Worm (Caenorhabditis elegans): Measurements from ENCODE around the gene rpb-6.

rpb-6 gene

DNA sequence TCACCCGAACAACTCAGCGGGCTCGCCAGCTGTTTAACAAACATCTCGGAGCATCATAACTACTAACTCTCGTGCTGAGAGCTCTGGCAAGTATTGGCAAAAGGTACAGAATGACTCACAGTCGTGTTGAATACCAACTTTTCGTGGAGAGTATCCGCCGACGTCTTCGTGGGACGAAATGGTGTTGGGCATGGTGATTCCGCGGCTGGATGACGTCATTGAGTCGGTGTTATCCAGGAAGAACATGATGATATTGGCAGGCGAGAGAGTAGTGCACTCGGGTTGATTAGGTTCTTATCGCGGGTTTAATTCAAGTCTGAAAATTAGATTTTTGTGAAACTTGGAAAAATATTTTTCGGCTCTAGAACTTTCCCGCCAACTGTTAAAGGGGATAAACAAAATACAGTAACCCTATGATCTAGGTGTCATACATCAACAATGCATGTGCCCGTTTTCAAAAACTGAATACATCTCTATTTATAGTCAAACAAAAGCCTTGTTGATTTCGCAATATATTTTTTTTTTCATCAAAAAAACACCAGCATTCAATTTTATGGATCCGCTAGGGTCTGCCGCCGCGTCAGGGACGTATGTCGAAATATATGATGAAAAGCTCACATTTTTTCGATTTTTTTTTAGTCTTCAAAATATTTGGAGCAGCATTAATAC is 25.7 kb upstream of the rpb-6 start (continued):
- TF ChIP-seq zfp-2 (tag; optimal IDR thresholded peaks at IDR 0.05): no peak
- TF ChIP-seq nhr-10 (tag; optimal IDR thresholded peaks at IDR 0.05): no peak
- TF ChIP-seq lin-1 (GFP tag; IDR thresholded peaks at IDR 0.05): no peak
- TF ChIP-seq duxl-1 (tag; optimal IDR thresholded peaks at IDR 0.05; ENCODE audit: poor library complexity): no peak
- no peak for TF ChIP-seq lin-15B (tag; optimal IDR thresholded peaks at IDR 0.05)

DNA sequence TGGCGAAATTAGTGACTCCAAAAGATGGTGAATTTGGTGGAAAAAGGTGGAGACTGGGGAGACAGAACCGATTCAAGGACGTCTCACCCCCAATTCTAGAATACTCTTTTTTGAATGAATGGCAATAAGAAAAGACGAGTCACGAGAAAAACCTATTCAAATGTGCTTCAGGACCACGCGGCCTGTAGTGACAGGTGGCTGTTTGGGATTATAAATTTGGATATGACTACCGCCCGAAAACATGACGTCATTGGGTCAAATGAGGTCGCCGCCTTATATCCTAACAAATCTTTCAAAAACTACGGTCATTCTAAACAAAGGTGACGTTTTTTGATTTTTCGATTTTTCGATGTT is 25.2 kb upstream of the rpb-6 start:
- TF ChIP-seq ama-1 (optimal IDR thresholded peaks at IDR 0.05): peak; percentile 38
- peak; percentile 8; the same call in 1 of the 2 replicates for TF ChIP-seq nhr-41 (GFP tag; IDR thresholded peaks at IDR 0.05)
- TF ChIP-seq hlh-11 (tag; optimal IDR thresholded peaks at IDR 0.05): no peak
- no peak for TF ChIP-seq mdl-1 (tag; optimal IDR thresholded peaks at IDR 0.05)
- TF ChIP-seq hlh-30 (tag; optimal IDR thresholded peaks at IDR 0.05; ENCODE audit: insufficient read depth): peak; percentile 41
- TF ChIP-seq tra-1 (GFP tag; IDR thresholded peaks at IDR 0.05): 0 out of 2 replicates have a peak, but pooled peaks have one; percentile 19
- no peak for TF ChIP-seq fos-1 (tag; optimal IDR thresholded peaks at IDR 0.05)
- no peak for TF ChIP-seq pha-4 (GFP tag; IDR thresholded peaks at IDR 0.05)
- no peak for TF ChIP-seq pha-4 (tag; optimal IDR thresholded peaks at IDR 0.05)
- TF ChIP-seq daf-16 (GFP tag; optimal IDR thresholded peaks at IDR 0.05): no peak
- TF ChIP-seq daf-16 (tag; optimal IDR thresholded peaks at IDR 0.05): peak; percentile 19
- TF ChIP-seq dpl-1 (GFP tag; optimal IDR thresholded peaks at IDR 0.05): no peak
- 0 out of 2 replicates have a peak, but pooled peaks have one; percentile 54 for TF ChIP-seq Y105C5A.15 (GFP tag; IDR thresholded peaks at IDR 0.05)
- TF ChIP-seq sdz-12 (GFP tag; optimal IDR thresholded peaks at IDR 0.05): peak; percentile 70
- TF ChIP-seq ctbp-1 (GFP tag; IDR thresholded peaks at IDR 0.05): 0 out of 2 replicates have a peak, but pooled peaks have one; percentile 11
- TF ChIP-seq nhr-25 (tag; optimal IDR thresholded peaks at IDR 0.05; ENCODE audit: borderline replicate concordance, insufficient read depth): peak; percentile 21
- TF ChIP-seq unc-62 (GFP tag; optimal IDR thresholded peaks at IDR 0.05 in 1 of 2): peak in 1 of 2 experiments; percentile 92
- TF ChIP-seq unc-62 (tag; optimal IDR thresholded peaks at IDR 0.05): no peak
- peak; percentile 35; the same call in 1 of the 2 replicates for TF ChIP-seq Y48G9A.11 (GFP tag; IDR thresholded peaks at IDR 0.05)

DNA sequence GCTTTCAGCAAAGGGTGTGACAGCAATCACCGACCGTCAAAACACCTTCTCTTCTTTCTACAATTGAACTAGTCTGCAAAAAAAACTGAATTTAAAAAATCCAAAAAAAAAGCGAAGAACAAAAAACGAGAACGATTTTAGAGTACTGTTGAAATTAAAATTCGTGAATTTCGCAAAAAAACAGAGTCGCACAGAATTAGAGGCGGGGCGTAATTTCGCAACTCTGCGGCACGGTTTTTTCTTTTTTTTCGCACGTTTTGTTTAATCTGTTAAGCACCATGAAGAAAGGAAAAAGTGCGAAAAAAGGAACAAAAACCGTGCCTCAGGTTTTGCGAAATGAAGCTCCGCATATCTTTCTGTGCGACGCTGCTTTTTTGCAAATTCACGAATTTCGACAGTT is 24.2 kb upstream of the rpb-6 start, which contains the start of gene mnk-1:
mnk-1 (minus strand) TSS at position 73 of the 400 bp plus-strand sequence.
- peak; percentile 87 for TF ChIP-seq aha-1 (tag)
- TF ChIP-seq rbr-2 (tag; optimal IDR thresholded peaks at IDR 0.05): no peak

DNA sequence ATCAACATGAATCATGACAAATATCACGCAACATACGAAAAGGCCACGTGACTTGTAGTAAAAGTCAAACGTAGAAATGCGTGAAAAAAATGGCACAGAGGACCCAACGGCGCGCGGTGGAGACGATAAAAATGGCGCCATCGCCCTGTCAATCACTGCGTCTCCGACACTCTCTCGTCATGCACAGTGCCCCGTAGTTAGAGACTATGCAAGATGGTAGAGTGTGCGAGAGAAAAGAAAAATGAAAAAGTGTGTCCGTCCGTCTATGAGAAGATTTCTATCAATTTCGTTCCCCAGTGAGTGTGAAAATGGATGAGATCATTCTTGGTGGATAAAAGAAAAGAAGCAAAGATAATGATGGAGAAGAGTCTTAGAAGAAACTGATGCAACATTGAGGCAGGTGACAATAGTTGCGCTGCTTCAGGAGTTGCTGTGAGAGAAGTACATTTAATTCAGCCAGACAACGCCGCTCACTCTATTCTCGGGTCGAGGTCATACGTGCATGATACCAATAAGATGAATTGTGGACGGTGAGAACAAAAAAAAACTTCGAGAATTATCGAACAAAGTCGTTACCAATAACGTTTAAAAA is 23.6 kb upstream of the rpb-6 start:
- TF ChIP-seq hif-1 (tag; optimal IDR thresholded peaks at IDR 0.05) (peak in 1 of 2 experiments; percentile 49), nhr-76 (tag; optimal IDR thresholded peaks at IDR 0.05) (no peak), zfp-3 (GFP tag; conservative IDR thresholded peaks at IDR 0.05) (peak; percentile 31), dmd-6 (GFP tag; IDR thresholded peaks at IDR 0.05) (peak; percentile 85), unc-39 (tag; optimal IDR thresholded peaks at IDR 0.05) (no peak), nhr-102 (tag; optimal IDR thresholded peaks at IDR 0.05) (peak; percentile 40), Y105C5A.15 (GFP tag; IDR thresholded peaks at IDR 0.05) (0 out of 2 replicates have a peak, but pooled peaks have one; percentile 13), zip-2 (tag; optimal IDR thresholded peaks at IDR 0.05) (no peak), nhr-25 (tag; optimal IDR thresholded peaks at IDR 0.05; ENCODE audit: borderline replicate concordance, insufficient read depth) (peak; percentile 40), Y5F2A.4 (GFP tag; optimal IDR thresholded peaks at IDR 0.05) (no peak), T26A8.4 (GFP tag; IDR thresholded peaks at IDR 0.05) (no peak), tra-1 (GFP tag; IDR thresholded peaks at IDR 0.05) (peak; percentile 56), lin-13 (GFP tag; optimal IDR thresholded peaks at IDR 0.05) (peak; percentile 44), duxl-1 (tag; optimal IDR thresholded peaks at IDR 0.05; ENCODE audit: poor library complexity) (peak; percentile 57), unc-130 (GFP tag; optimal IDR thresholded peaks at IDR 0.05) (no peak), ceh-20 (GFP tag; IDR thresholded peaks at IDR 0.05) (peak; percentile 14; the same call in 1 of the 2 replicates), egl-27 (tag; optimal IDR thresholded peaks at IDR 0.05) (no peak), daf-12 (tag; optimal IDR thresholded peaks at IDR 0.05) (no peak), nhr-10 (tag; optimal IDR thresholded peaks at IDR 0.05) (peak; percentile 79), mxl-2 (GFP tag; conservative IDR thresholded peaks at IDR 0.05) (0 out of 2 replicates have a peak, but pooled peaks have one; percentile 8), spr-3 (GFP tag; optimal IDR thresholded peaks at IDR 0.05) (no peak), Y75B8A.6 (GFP tag; IDR thresholded peaks at IDR 0.05) (no peak), nhr-28 (tag; optimal IDR thresholded peaks at IDR 0.05) (peak; percentile 73), madf-5 (GFP tag; IDR thresholded peaks at IDR 0.05) (no peak)
